Worm (Caenorhabditis elegans): Measurements from ENCODE around the gene T06D8.2.

- no peak for TF ChIP-seq cog-1 (tag; optimal IDR thresholded peaks at IDR 0.05)
- no peak for TF ChIP-seq tab-1 (GFP tag; IDR thresholded peaks at IDR 0.05)
- no peak for TF ChIP-seq ztf-29 (GFP tag; IDR thresholded peaks at IDR 0.05)
Observed at ce11 chrII:11276879-11277278, 50.4 kb downstream of the T06D8.2 start.
